Worm (Caenorhabditis elegans) whole organism, late embryonic: Measurements from ENCODE around the gene tatn-1.

Experiments used
- F13H6.1 ChIP-seq: sonication (generic microtip); optimal IDR thresholded peaks from 2 replicates; lab custom pipeline; 2016; ENCODE audit warnings: missing genetic modification characterization, missing compliant biosample characterization
- ama-1 ChIP-seq: fragments of 150-350 bp; optimal IDR thresholded peaks from 2 replicates; lab custom pipeline; 2014
- ceh-22 ChIP-seq: sonication (generic microtip); optimal IDR thresholded peaks from 2 replicates; lab custom pipeline; 2017; ENCODE audit warnings: missing biosample characterization, missing genetic modification characterization
- fax-1 ChIP-seq: sonication (generic microtip); optimal IDR thresholded peaks from 2 replicates; lab custom pipeline; 2016; ENCODE audit warnings: missing genotype, missing genetic modification characterization, missing compliant biosample characterization
- fkh-10 ChIP-seq: fragments of 150-350 bp; optimal IDR thresholded peaks from 2 replicates; lab custom pipeline; 2014; ENCODE audit warnings: missing biosample characterization, missing genetic modification reagents, missing genetic modification characterization
- hlh-30 ChIP-seq: sonication (generic microtip); optimal IDR thresholded peaks from 2 replicates; lab custom pipeline; 2017; ENCODE audit warnings: antibody characterized with exemption, missing genetic modification characterization, missing compliant biosample characterization; ENCODE audit not compliant: insufficient read depth
- nfya-1 ChIP-seq: sonication (generic microtip); optimal IDR thresholded peaks from 2 replicates; lab custom pipeline; 2017; ENCODE audit warnings: missing genetic modification characterization, mild to moderate bottlenecking, missing compliant biosample characterization, antibody characterized with exemption, moderate library complexity
- odd-2 ChIP-seq: sonication (generic microtip); optimal IDR thresholded peaks from 2 replicates; lab custom pipeline; 2017; ENCODE audit warnings: antibody characterized with exemption, mild to moderate bottlenecking, missing genetic modification characterization, missing compliant biosample characterization
- pax-1 ChIP-seq: fragments of 150-350 bp; optimal IDR thresholded peaks from 2 replicates; lab custom pipeline; 2014; ENCODE audit warnings: missing biosample characterization, missing genetic modification characterization
- pha-4 ChIP-seq: fragments of 150-350 bp; optimal IDR thresholded peaks from 2 replicates; lab custom pipeline; 2018; ENCODE audit warnings: missing biosample characterization, missing genetic modification reagents, missing genetic modification characterization
- sox-4 ChIP-seq: sonication (generic microtip); optimal IDR thresholded peaks from 2 replicates; lab custom pipeline; 2017; ENCODE audit warnings: mild to moderate bottlenecking, missing genetic modification characterization, inconsistent platforms, missing compliant biosample characterization

DNA sequence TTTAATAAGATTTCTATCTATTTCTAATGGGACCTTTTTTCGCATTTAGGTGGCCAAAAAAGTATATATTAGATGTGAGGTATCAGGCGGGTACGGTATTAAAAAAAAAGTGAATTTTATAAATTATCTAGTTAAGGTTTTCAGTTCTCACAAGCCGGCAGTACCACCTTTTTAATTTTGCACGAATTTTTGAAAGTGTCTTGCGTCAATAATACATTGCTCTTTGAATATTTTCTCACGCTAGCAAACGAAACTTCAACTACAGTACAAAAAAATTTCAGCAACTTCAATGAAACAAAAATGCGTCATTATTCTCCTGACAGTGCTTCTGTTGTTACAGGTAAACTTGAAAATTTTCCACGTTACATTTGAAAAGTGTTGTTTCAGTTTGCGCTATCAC is 16.1 kb downstream of the tatn-1 start, which contains the start of gene F42D1.4:
- no peak for TF ChIP-seq nfya-1 (tag; lab: Kevin White, UChicago)
- no peak for TF ChIP-seq odd-2 (tag; lab: Kevin White, UChicago)
- TF ChIP-seq pha-4 (tag; lab: Kevin White, UChicago) = no peak
- no peak for TF ChIP-seq fkh-10 (GFP tag; lab: Kevin White, UChicago)
- TF ChIP-seq F13H6.1 = no peak
- no peak for TF ChIP-seq hlh-30 (tag; lab: Kevin White, UChicago)
- TF ChIP-seq sox-4 (tag; lab: Kevin White, UChicago) = no peak
- no peak for TF ChIP-seq ama-1 (lab: Kevin White, UChicago)
- no peak for TF ChIP-seq fax-1 (tag; lab: Kevin White, UChicago)
- no peak for TF ChIP-seq pax-1 (tag; lab: Kevin White, UChicago)
- no peak for TF ChIP-seq ceh-22
